Fruit fly (Drosophila melanogaster) whole organism, embryonic: Measurements from ENCODE around the gene CG12016.

Experiments
- CG10267 ChIP-seq: fragments of 200-800 bp; sonication (Bioruptor generic); optimal IDR thresholded peaks from 2 replicates; lab custom pipeline; 2018; ENCODE audit warnings: missing biosample characterization, mild to moderate bottlenecking, missing genetic modification characterization, moderate library complexity
- CG11093 ChIP-seq: fragments of 200-800 bp; sonication (Bioruptor generic); IDR thresholded peaks from 3 replicates; pipeline ENCODE4 v1.3.6; 2022; ENCODE audit warnings: missing biosample characterization, missing genetic modification characterization
- CG11560 ChIP-seq: fragments of 200-800 bp; sonication (Bioruptor generic); IDR thresholded peaks from 3 replicates; pipeline ENCODE4 v1.3.6; 2022; ENCODE audit warnings: missing biosample characterization, missing genetic modification characterization
- CG17361 ChIP-seq: fragments of 200-800 bp; sonication (Bioruptor generic); IDR thresholded peaks from 3 replicates; pipeline ENCODE4 v1.3.6; 2022; ENCODE audit warnings: missing biosample characterization, missing genetic modification characterization
- CG18262 ChIP-seq: fragments of 200-800 bp; optimal IDR thresholded peaks from 3 replicates; lab custom pipeline; 2019; ENCODE audit warnings: missing biosample characterization, mild to moderate bottlenecking, missing genetic modification characterization, moderate library complexity
- CG1832 ChIP-seq: fragments of 200-800 bp; sonication (Bioruptor generic); optimal IDR thresholded peaks from 2 replicates; lab custom pipeline; 2017; ENCODE audit warnings: missing biosample characterization, mild to moderate bottlenecking, missing genetic modification characterization, inconsistent platforms
- CG2129 ChIP-seq: fragments of 200-800 bp; sonication (Bioruptor generic); IDR thresholded peaks from 2 replicates; pipeline ENCODE4 v1.3.6; 2022; ENCODE audit warnings: missing biosample characterization, missing genetic modification characterization; ENCODE audit not compliant: partially characterized antibody
- CG8089 ChIP-seq: fragments of 200-800 bp; sonication (Bioruptor generic); optimal IDR thresholded peaks from 3 replicates; lab custom pipeline; 2016; ENCODE audit warnings: missing biosample characterization, missing genetic modification characterization
- CG8388 ChIP-seq: fragments of 200-800 bp; sonication (Bioruptor generic); optimal IDR thresholded peaks from 2 replicates; lab custom pipeline; 2019; ENCODE audit warnings: missing biosample characterization, mild to moderate bottlenecking, missing genetic modification characterization, moderate library complexity
- Dref ChIP-seq: fragments of 200-800 bp; sonication (Bioruptor generic); IDR thresholded peaks from 2 replicates; pipeline ENCODE4 v1.3.6; 2022; ENCODE audit warnings: missing biosample characterization, missing genetic modification characterization
- Drgx ChIP-seq: fragments of 200-800 bp; sonication (Bioruptor generic); IDR thresholded peaks from 2 replicates; pipeline ENCODE4 v1.3.6; 2022; ENCODE audit warnings: missing biosample characterization, missing genetic modification characterization
- E2f1 ChIP-seq: fragments of 200-800 bp; sonication (Bioruptor generic); IDR thresholded peaks from 2 replicates; pipeline ENCODE4 v1.3.6; 2022; ENCODE audit warnings: missing biosample characterization, missing genetic modification characterization
- E2f2 ChIP-seq: fragments of 200-800 bp; sonication (Bioruptor generic); IDR thresholded peaks from 2 replicates; pipeline ENCODE4 v1.3.6; 2022; ENCODE audit warnings: missing biosample characterization, missing genetic modification characterization
- Ets65A ChIP-seq: fragments of 200-800 bp; sonication (Bioruptor generic); peaks from one replicate; lab custom pipeline; 2016; ENCODE audit warnings: missing biosample characterization, missing genetic modification characterization
- HLH4C ChIP-seq: fragments of 200-800 bp; sonication (Bioruptor generic); IDR thresholded peaks from 3 replicates; pipeline ENCODE4 v1.3.6; 2022; ENCODE audit warnings: missing biosample characterization, missing genetic modification characterization; ENCODE audit not compliant: partially characterized antibody
- HmgD ChIP-seq: fragments of 200-800 bp; sonication (Bioruptor generic); optimal IDR thresholded peaks from 3 replicates; lab custom pipeline; 2016; ENCODE audit warnings: missing biosample characterization, missing genetic modification characterization
- NFAT ChIP-seq: fragments of 200-800 bp; sonication (Bioruptor generic); IDR thresholded peaks from 2 replicates; pipeline ENCODE4 v1.3.6; 2022; ENCODE audit warnings: missing biosample characterization, missing genetic modification characterization
- Nf-YB ChIP-seq: fragments of 200-800 bp; sonication (Bioruptor generic); optimal IDR thresholded peaks from 3 replicates; lab custom pipeline; 2019; ENCODE audit warnings: missing biosample characterization, mild to moderate bottlenecking, missing genetic modification characterization, moderate library complexity
- Pdp1 ChIP-seq, 2 experiments: fragments of 200-800 bp; sonication (Bioruptor generic); optimal IDR thresholded peaks; 3 replicates each; lab custom pipeline; 2016; ENCODE audit warnings: missing biosample characterization in 2 of 2, missing genetic modification characterization in 2 of 2, mild to moderate bottlenecking in 1 of 2, moderate library complexity in 1 of 2
- Sox102F ChIP-seq: fragments of 200-800 bp; sonication (Bioruptor generic); optimal IDR thresholded peaks from 2 replicates; lab custom pipeline; 2018; ENCODE audit warnings: missing biosample characterization, mild to moderate bottlenecking, missing genetic modification characterization, moderate library complexity
- Sry-β ChIP-seq: fragments of 200-800 bp; sonication (Bioruptor generic); optimal IDR thresholded peaks from 2 replicates; lab custom pipeline; 2018; ENCODE audit warnings: missing biosample characterization, mild to moderate bottlenecking, missing genetic modification characterization, moderate library complexity
- TFAM ChIP-seq: fragments of 200-800 bp; sonication (Bioruptor generic); optimal IDR thresholded peaks from 2 replicates; lab custom pipeline; 2017; ENCODE audit warnings: missing biosample characterization, missing genetic modification characterization, inconsistent platforms
- Usf ChIP-seq: fragments of 200-800 bp; sonication (Bioruptor generic); optimal IDR thresholded peaks from 2 replicates; lab custom pipeline; 2017; ENCODE audit warnings: missing genotype, missing biosample characterization, missing genetic modification characterization
- amos ChIP-seq: fragments of 200-800 bp; sonication (Bioruptor generic); IDR thresholded peaks from 2 replicates; pipeline ENCODE4 v1.3.6; 2022; ENCODE audit warnings: missing biosample characterization, missing genetic modification characterization; ENCODE audit not compliant: partially characterized antibody
- az2 ChIP-seq: fragments of 200-800 bp; sonication (Bioruptor generic); optimal IDR thresholded peaks from 3 replicates; lab custom pipeline; 2016; ENCODE audit warnings: missing biosample characterization, missing genetic modification characterization
- cwo ChIP-seq: fragments of 200-800 bp; sonication (Bioruptor generic); optimal IDR thresholded peaks from 3 replicates; lab custom pipeline; 2017; ENCODE audit warnings: missing biosample characterization, missing genetic modification characterization, mild to moderate bottlenecking, moderate library complexity, missing genetic modification reagents
- ems ChIP-seq: fragments of 200-800 bp; sonication (Bioruptor generic); optimal IDR thresholded peaks from 3 replicates; lab custom pipeline; 2016; ENCODE audit warnings: missing biosample characterization, missing genetic modification characterization
- exex ChIP-seq: fragments of 200-800 bp; sonication (Bioruptor generic); optimal IDR thresholded peaks from 4 replicates; lab custom pipeline; 2018; ENCODE audit warnings: missing biosample characterization, mild to moderate bottlenecking, missing genetic modification characterization, moderate library complexity
- fru ChIP-seq: fragments of >200 bp; optimal IDR thresholded peaks from 2 replicates; lab custom pipeline; 2017
- grn ChIP-seq: fragments of 200-800 bp; sonication (Bioruptor generic); optimal IDR thresholded peaks from 3 replicates; lab custom pipeline; 2017; ENCODE audit warnings: missing biosample characterization, missing genetic modification characterization
- her ChIP-seq: fragments of 200-800 bp; sonication (Bioruptor generic); optimal IDR thresholded peaks from 2 replicates; lab custom pipeline; 2016; ENCODE audit warnings: missing biosample characterization, missing genetic modification characterization
- kni ChIP-seq: fragments of 200-800 bp; sonication (Bioruptor generic); optimal IDR thresholded peaks from 3 replicates; lab custom pipeline; 2017; ENCODE audit warnings: mild to moderate bottlenecking, missing biosample characterization, missing genetic modification reagents, missing genetic modification characterization
- mirr ChIP-seq: fragments of 200-800 bp; sonication (Bioruptor generic); optimal IDR thresholded peaks from 3 replicates; lab custom pipeline; 2018; ENCODE audit warnings: missing biosample characterization, mild to moderate bottlenecking, missing genetic modification characterization
- prd ChIP-seq, 3 experiments: fragments of >200 bp in 2 of 3; fragments of 200-800 bp in 1 of 3; sonication (Bioruptor generic) in 1 of 3; optimal IDR thresholded peaks in 2 of 3; IDR thresholded peaks in 1 of 3; 2 replicates in 2 of 3; 3 replicates in 1 of 3; pipeline versions ENCODE4 v1.3.6 to Lab custom; 2017 to 2022; ENCODE audit warnings: missing biosample characterization in 1 of 3, missing genetic modification characterization in 1 of 3
- sc ChIP-seq, 3 experiments: fragments of >200 bp in 2 of 3; fragments of 200-800 bp in 1 of 3; sonication (Bioruptor generic) in 1 of 3; optimal IDR thresholded peaks; 2 replicates in 2 of 3; 3 replicates in 1 of 3; lab custom pipeline; 2017; ENCODE audit warnings: mild to moderate bottlenecking in 1 of 3, missing biosample characterization in 1 of 3, missing genetic modification characterization in 1 of 3, missing genetic modification reagents in 1 of 3
- sens ChIP-seq: fragments of 200-800 bp; sonication (Bioruptor generic); peaks from one replicate; lab custom pipeline; 2016; ENCODE audit warnings: missing biosample characterization, missing genetic modification characterization
- vnd ChIP-seq: fragments of 200-800 bp; sonication (Bioruptor generic); IDR thresholded peaks from 3 replicates; pipeline ENCODE4 v1.3.6; 2022; ENCODE audit warnings: missing biosample characterization, missing genetic modification characterization; ENCODE audit not compliant: partially characterized antibody
- vvl ChIP-seq: fragments of 200-800 bp; sonication (Bioruptor generic); IDR thresholded peaks from 2 replicates; pipeline ENCODE4 v1.3.6; 2022; ENCODE audit warnings: missing biosample characterization, missing genetic modification characterization
- wdn ChIP-seq: fragments of 200-800 bp; sonication (Bioruptor generic); IDR thresholded peaks from 2 replicates; pipeline ENCODE4 v1.3.6; 2022; ENCODE audit warnings: missing biosample characterization, missing genetic modification characterization
- zen ChIP-seq: fragments of 200-800 bp; sonication (Bioruptor generic); optimal IDR thresholded peaks from 3 replicates; lab custom pipeline; 2018; ENCODE audit warnings: missing biosample characterization, mild to moderate bottlenecking, missing genetic modification characterization, moderate library complexity

The CG12016 gene

DNA sequence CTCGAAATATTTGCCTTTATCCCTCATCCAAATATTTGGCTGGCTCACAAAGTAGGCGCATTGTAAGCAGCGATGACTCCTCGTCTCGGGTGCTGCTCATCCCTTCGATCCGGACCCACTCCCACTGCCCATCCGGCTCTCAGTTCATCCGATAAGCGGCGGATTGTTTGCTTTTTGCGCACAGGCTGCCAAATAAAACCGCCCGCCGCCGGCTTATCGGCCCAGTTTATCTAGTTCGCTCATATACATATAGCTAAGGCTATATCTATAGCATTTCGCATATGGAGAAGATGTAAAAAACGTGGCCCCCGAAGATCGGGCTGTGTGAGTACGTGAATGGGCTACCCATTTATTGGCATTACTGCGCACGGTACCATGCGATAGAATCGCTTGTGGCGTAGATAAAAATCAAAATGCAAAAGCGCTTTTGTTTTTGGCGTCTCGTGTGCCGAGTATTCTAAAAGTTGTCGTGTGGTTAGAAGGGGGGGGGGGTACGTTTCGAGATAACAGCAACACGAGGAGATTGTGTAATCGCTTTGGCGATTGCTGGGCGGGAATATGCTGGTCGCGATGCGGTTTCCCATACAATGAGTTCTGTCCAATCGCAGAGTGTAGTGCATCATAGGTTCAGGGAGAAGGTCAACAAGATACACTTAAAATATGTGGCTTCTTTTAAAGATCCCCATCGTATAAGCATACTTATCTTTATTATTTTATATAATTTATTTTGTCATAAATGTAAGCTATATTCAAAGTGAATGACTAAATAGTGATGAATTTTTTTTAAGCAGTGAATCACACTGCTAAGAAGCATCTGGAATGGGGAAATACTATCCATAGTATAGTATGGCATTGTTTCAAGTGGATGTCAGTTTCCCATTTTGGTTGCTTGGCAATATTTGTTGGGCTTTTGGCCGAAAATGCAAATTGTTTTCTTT is 10.4 kb upstream of the CG12016 start (continued):
- TF ChIP-seq Pdp1 (GFP tag; optimal IDR thresholded peaks at IDR 0.05; lab: Kevin White, UChicago) (peak in 1 of 2 experiments; percentile 95), mirr (GFP tag; lab: Kevin White, UChicago) (peak; percentile 26), cwo (GFP tag; lab: Kevin White, UChicago) (peak; percentile 92), exex (peak; percentile 69), vnd (GFP tag; lab: Robert Waterston, UW) (0 out of 3 replicates have a peak, but pooled peaks have one; percentile 23), NFAT (GFP tag; lab: Robert Waterston, UW) (no peak)

DNA sequence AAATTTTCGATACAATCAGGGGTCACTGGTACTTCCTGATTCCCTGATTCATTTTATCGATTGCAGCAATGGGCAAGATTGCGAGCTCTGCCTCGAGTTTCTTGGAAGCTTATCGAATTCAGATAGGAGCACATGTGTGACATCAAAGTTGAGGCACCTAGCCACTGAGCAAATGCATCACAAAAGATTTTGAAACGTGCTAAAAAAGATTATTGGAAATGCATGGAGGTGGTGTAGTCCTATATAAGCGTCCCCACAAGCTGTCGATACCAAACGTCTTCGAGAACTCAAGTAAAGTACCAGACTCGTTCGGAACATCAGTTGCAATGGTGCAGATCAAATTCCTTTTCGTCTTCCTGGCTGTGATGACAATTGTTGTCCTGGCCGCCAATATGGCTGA is 5.3 kb upstream of the CG12016 start, which contains the start of gene Drsl2:
TSS of gene Drsl2 (plus strand) at position 301 of the 400 bp plus-strand sequence.
- TF ChIP-seq Ets65A (GFP tag; lab: Kevin White, UChicago) (peak; percentile 4), her (GFP tag; lab: Kevin White, UChicago) (no peak)

DNA sequence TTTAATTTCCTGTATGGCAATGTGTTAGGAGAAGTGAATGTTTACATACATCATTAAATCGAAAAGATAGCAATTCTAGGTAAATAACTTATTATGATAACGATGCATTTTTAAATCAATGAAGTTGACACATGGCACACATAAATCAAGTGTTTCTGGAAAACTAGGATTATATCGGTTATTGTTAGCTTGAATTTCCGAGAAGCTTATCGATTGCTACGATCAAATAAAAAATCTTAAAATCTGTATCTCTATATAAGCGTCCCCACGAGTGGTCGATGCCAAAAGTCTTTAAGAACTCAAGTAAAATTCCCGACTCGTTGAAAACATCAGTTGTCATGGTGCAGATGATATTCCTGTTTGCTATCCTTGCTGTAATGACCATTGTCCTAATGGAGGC is 4.7 kb upstream of the CG12016 start, which contains the start of gene Drsl3:
TSS of gene Drsl3 (plus strand) at position 301 of the 400 bp plus-strand sequence.
- TF ChIP-seq wdn (GFP tag; lab: Robert Waterston, UW): 0 out of 2 replicates have a peak, but pooled peaks have one; percentile 10
- TF ChIP-seq sc (optimal IDR thresholded peaks at IDR 0.05; lab: Kevin White, UChicago): no peak
- TF ChIP-seq sc (GFP tag; optimal IDR thresholded peaks at IDR 0.05; lab: Kevin White, UChicago): no peak
- TF ChIP-seq CG11560: no peak
- TF ChIP-seq, all 482 proteins: peak for 1

DNA sequence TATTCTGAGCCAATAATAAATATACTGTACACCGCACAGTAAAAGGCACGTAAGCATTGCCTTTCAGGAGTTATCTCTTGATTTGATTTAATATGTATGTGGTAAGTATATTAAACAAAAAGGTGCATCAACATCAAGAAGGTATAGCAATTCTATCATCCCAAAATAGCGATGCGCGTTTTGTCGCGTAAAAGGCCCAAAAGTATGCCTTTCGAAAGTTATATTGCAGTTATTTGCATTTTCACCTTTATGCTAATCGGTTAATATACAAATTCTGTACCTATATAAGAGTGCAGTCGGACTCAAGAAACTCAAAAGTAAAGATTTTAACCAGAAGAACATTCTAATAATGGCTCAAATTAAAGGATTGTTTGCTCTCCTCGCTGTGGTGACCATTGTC is 4.1 kb upstream of the CG12016 start, which contains the start of gene Drsl4:
TSS of gene Drsl4 (plus strand) at position 333 of the 400 bp plus-strand sequence.
- TF ChIP-seq kni (no peak), Sry-β (GFP tag; lab: Kevin White, UChicago) (peak; percentile 37), sens (GFP tag; lab: Kevin White, UChicago) (peak; percentile 0), fru (lab: Kevin White, UChicago) (no peak), vvl (peak; percentile 82; the same call in 1 of the 2 replicates), prd (optimal IDR thresholded peaks at IDR 0.05; lab: Kevin White, UChicago) (no peak), prd (GFP tag; IDR thresholded peaks at IDR 0.05; lab: Robert Waterston, UW) (no peak), ems (GFP tag; lab: Kevin White, UChicago) (no peak), HmgD (GFP tag; lab: Kevin White, UChicago) (no peak)

DNA sequence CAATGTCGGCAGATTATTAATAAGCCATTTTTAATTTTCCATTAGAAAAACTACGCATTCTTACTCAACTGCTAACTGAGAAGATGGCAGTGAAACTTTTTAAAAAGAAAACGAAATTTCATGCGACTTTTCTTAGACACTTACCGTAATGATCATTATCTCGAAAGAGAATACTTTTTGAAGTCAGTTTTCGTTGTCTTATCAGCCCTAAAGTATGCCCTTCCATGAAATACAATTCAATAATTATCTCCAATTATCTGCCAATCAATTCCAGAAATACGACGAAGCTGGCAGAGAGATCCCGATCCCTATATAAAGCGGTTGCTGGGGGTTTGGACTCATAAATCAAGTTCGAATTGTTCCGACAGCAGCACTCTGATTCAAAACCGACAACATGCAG is 2.9 kb upstream of the CG12016 start, which contains the start of gene Drsl5:
TSS of gene Drsl5 (plus strand) at position 341 of the 400 bp plus-strand sequence.
- TF ChIP-seq Sox102F (GFP tag; lab: Kevin White, UChicago): no peak
- no peak for TF ChIP-seq CG10267
- TF ChIP-seq CG8089 (GFP tag; lab: Kevin White, UChicago): no peak
- TF ChIP-seq Sry-β (GFP tag; lab: Kevin White, UChicago): no peak
- peak; percentile 23 for TF ChIP-seq zen
- TF ChIP-seq Dref: no peak
- no peak for TF ChIP-seq E2f2 (GFP tag; lab: Robert Waterston, UW)
- no peak for TF ChIP-seq TFAM (GFP tag; lab: Kevin White, UChicago)
- TF ChIP-seq grn: peak; percentile 49
- TF ChIP-seq amos (GFP tag; lab: Robert Waterston, UW): no peak
- no peak for TF ChIP-seq CG1832 (GFP tag; lab: Kevin White, UChicago)
- TF ChIP-seq CG18262 (tag; lab: Kevin White, UChicago): no peak
- TF ChIP-seq CG17361: no peak
- no peak for TF ChIP-seq Usf (GFP tag; lab: Kevin White, UChicago)
- no peak for TF ChIP-seq az2 (GFP tag; lab: Kevin White, UChicago)
- no peak for TF ChIP-seq CG11093 (GFP tag; lab: Robert Waterston, UW)
- no peak for TF ChIP-seq CG2129 (GFP tag; lab: Robert Waterston, UW)
- TF ChIP-seq Nf-YB (GFP tag; lab: Kevin White, UChicago): no peak
- no peak for TF ChIP-seq Drgx (GFP tag; lab: Robert Waterston, UW)
- peak; percentile 98 for TF ChIP-seq CG8388 (GFP tag; lab: Kevin White, UChicago)
- no peak for TF ChIP-seq HLH4C (GFP tag; lab: Robert Waterston, UW)
- no peak for TF ChIP-seq E2f1 (GFP tag; lab: Robert Waterston, UW)
